Fruit fly (Drosophila melanogaster): ENCODE measurements around the gene CG1951.

dm6 chr3R:28985887-28986286 is 41.1 kb upstream of the CG1951 start:
- TF ChIP-seq psq (GFP tag; optimal IDR thresholded peaks at IDR 0.05), result no peak
- TF ChIP-seq h (GFP tag; optimal IDR thresholded peaks at IDR 0.05), result peak; percentile 1
- no peak for TF ChIP-seq lola (GFP tag; optimal IDR thresholded peaks at IDR 0.05)
- TF ChIP-seq pan (optimal IDR thresholded peaks at IDR 0.05), result no peak
- no peak for TF ChIP-seq sage (GFP tag; optimal IDR thresholded peaks at IDR 0.05)
- no peak for TF ChIP-seq CrebA (GFP tag; optimal IDR thresholded peaks at IDR 0.05; ENCODE audit: borderline replicate concordance)
- TF ChIP-seq Myc (optimal IDR thresholded peaks at IDR 0.05), result no peak
- TF ChIP-seq tai (GFP tag; optimal IDR thresholded peaks at IDR 0.05), result no peak
- no peak for TF ChIP-seq Abd-B (GFP tag; optimal IDR thresholded peaks at IDR 0.05)
- no peak for TF ChIP-seq sv (GFP tag; optimal IDR thresholded peaks at IDR 0.05)
- TF ChIP-seq Mio (GFP tag; optimal IDR thresholded peaks at IDR 0.05), result no peak
- no peak for TF ChIP-seq br (GFP tag; optimal IDR thresholded peaks at IDR 0.05)
- TF ChIP-seq dmrt93B (GFP tag; optimal IDR thresholded peaks at IDR 0.05), result no peak

Data from whole organism, wandering third instar larva.